Worm (Caenorhabditis elegans) whole organism, L2 larva: Measurements from ENCODE around the gene str-166.

ENCODE experiments used
- aly-2 ChIP-seq: fragments of 150-350 bp; optimal IDR thresholded peaks from 2 replicates; lab custom pipeline; 2014; ENCODE audit warnings: missing biosample characterization, missing genetic modification characterization
- ama-1 ChIP-seq: fragments of 150-350 bp; optimal IDR thresholded peaks from 2 replicates; lab custom pipeline; 2018; ENCODE audit warnings: inconsistent platforms
- elt-3 ChIP-seq: sonication (generic microtip); optimal IDR thresholded peaks from 2 replicates; lab custom pipeline; 2017; ENCODE audit warnings: missing biosample characterization, missing genetic modification characterization
- lin-11 ChIP-seq: fragments of 150-350 bp; sonication (generic microtip); optimal IDR thresholded peaks from 2 replicates; lab custom pipeline; 2014; ENCODE audit warnings: missing biosample characterization, missing genetic modification characterization, inconsistent platforms, mixed read lengths
- nhr-237 ChIP-seq: fragments of 150-350 bp; optimal IDR thresholded peaks from 2 replicates; lab custom pipeline; 2014; ENCODE audit warnings: missing biosample characterization, missing genetic modification characterization
- sma-3 ChIP-seq: sonication (generic microtip); optimal IDR thresholded peaks from 2 replicates; lab custom pipeline; 2016; ENCODE audit warnings: missing genetic modification reagents, missing genetic modification characterization, missing compliant biosample characterization
- sma-9 ChIP-seq, 2 experiments: fragments of 150-350 bp in 1 of 2; sonication (generic microtip) in 1 of 2; optimal IDR thresholded peaks; 2 replicates each; lab custom pipeline; 2014 to 2016; ENCODE audit warnings: missing genetic modification characterization in 2 of 2, mild to moderate bottlenecking in 1 of 2, missing biosample characterization in 1 of 2, missing compliant biosample characterization in 1 of 2, missing genetic modification reagents in 1 of 2, moderate library complexity in 1 of 2
- snpc-4 ChIP-seq: fragments of 150-350 bp; optimal IDR thresholded peaks from 2 replicates; lab custom pipeline; 2014; ENCODE audit warnings: missing biosample characterization, missing genetic modification characterization
- ztf-1 ChIP-seq: fragments of 200-800 bp; sonication (Bioruptor generic); conservative IDR thresholded peaks from 2 replicates; pipeline ENCODE4 v1.3.6; 2022; ENCODE audit warnings: missing genetic modification characterization, missing compliant biosample characterization
- ztf-11 ChIP-seq: sonication (generic microtip); optimal IDR thresholded peaks from 2 replicates; lab custom pipeline; 2017; ENCODE audit warnings: missing biosample characterization, missing genetic modification characterization

str-166 gene

ce11 chrIV:4934103-4934502 lies 50.0 kb downstream of the str-166 start, which contains the start of gene str-153:
TSS of gene str-153 (plus strand) at chrIV:4934403.
- TF ChIP-seq ztf-1 (GFP tag; lab: Robert Waterston, UW) (no peak), sma-3 (GFP tag; lab: Kevin White, UChicago) (no peak), sma-9 (GFP tag; optimal IDR thresholded peaks at IDR 0.05; lab: Kevin White, UChicago) (no peak), sma-9 (tag; optimal IDR thresholded peaks at IDR 0.05; lab: Kevin White, UChicago) (no peak), lin-11 (tag; lab: Kevin White, UChicago) (no peak), aly-2 (tag; lab: Kevin White, UChicago) (no peak), ama-1 (no peak), ztf-11 (no peak), elt-3 (tag; lab: Kevin White, UChicago) (no peak), nhr-237 (tag; lab: Kevin White, UChicago) (no peak), snpc-4 (tag; lab: Kevin White, UChicago) (no peak)
